Fruit fly (Drosophila melanogaster) whole organism, embryonic: ENCODE measurements around the gene CG15365.
A peak's percentile ranks its signal among the peaks of the same experiment; 100 is the strongest.

Source experiments
- Bteb2 ChIP-seq: fragments of 200-800 bp; sonication (Bioruptor generic); optimal IDR thresholded peaks from 2 replicates; lab custom pipeline; 2016; ENCODE audit warnings: missing biosample characterization, missing genetic modification characterization
- CG10979 ChIP-seq: fragments of 200-800 bp; sonication (Bioruptor generic); optimal IDR thresholded peaks from 2 replicates; lab custom pipeline; 2018; ENCODE audit warnings: missing biosample characterization, mild to moderate bottlenecking, missing genetic modification characterization, moderate library complexity
- CG11696 ChIP-seq: fragments of 200-800 bp; sonication (Bioruptor generic); IDR thresholded peaks from 2 replicates; pipeline ENCODE4 v1.3.6; 2022; ENCODE audit warnings: missing biosample characterization, missing genetic modification characterization
- CG12071 ChIP-seq: fragments of 200-800 bp; sonication (Bioruptor generic); optimal IDR thresholded peaks from 3 replicates; lab custom pipeline; 2018; ENCODE audit warnings: missing biosample characterization, mild to moderate bottlenecking, missing genetic modification characterization
- CG12155 ChIP-seq: fragments of 200-800 bp; sonication (Bioruptor generic); optimal IDR thresholded peaks from 3 replicates; lab custom pipeline; 2016; ENCODE audit warnings: missing biosample characterization, missing genetic modification characterization
- CG13624 ChIP-seq: fragments of 200-800 bp; sonication (Bioruptor generic); optimal IDR thresholded peaks from 2 replicates; lab custom pipeline; 2016; ENCODE audit warnings: missing biosample characterization, missing genetic modification characterization
- CG17328 ChIP-seq: fragments of 200-800 bp; sonication (Bioruptor generic); IDR thresholded peaks from 2 replicates; pipeline ENCODE4 v1.3.6; 2022; ENCODE audit warnings: missing biosample characterization, missing genetic modification characterization
- CG17361 ChIP-seq: fragments of 200-800 bp; sonication (Bioruptor generic); IDR thresholded peaks from 3 replicates; pipeline ENCODE4 v1.3.6; 2022; ENCODE audit warnings: missing biosample characterization, missing genetic modification characterization
- CG18011 ChIP-seq: fragments of 200-800 bp; sonication (Bioruptor generic); optimal IDR thresholded peaks from 2 replicates; lab custom pipeline; 2017; ENCODE audit warnings: missing biosample characterization, missing genetic modification characterization, mild to moderate bottlenecking, moderate library complexity, missing genotype
- CG2120 ChIP-seq: fragments of 200-800 bp; sonication (Bioruptor generic); optimal IDR thresholded peaks from 3 replicates; lab custom pipeline; 2016; ENCODE audit warnings: missing biosample characterization, missing genetic modification characterization
- CG2199 ChIP-seq: fragments of 200-800 bp; sonication (Bioruptor generic); IDR thresholded peaks from 3 replicates; pipeline ENCODE4 v1.3.6; 2022; ENCODE audit warnings: missing biosample characterization, missing genetic modification characterization
- CG7271 ChIP-seq: fragments of 200-800 bp; sonication (Bioruptor generic); optimal IDR thresholded peaks from 2 replicates; lab custom pipeline; 2018; ENCODE audit warnings: missing biosample characterization, mild to moderate bottlenecking, missing genetic modification characterization, moderate library complexity
- CG7839 ChIP-seq: fragments of 200-800 bp; sonication (Bioruptor generic); optimal IDR thresholded peaks from 3 replicates; lab custom pipeline; 2018; ENCODE audit warnings: missing biosample characterization, mild to moderate bottlenecking, missing genetic modification characterization, moderate library complexity
- CG7928 ChIP-seq: fragments of 200-800 bp; sonication (Bioruptor generic); optimal IDR thresholded peaks from 2 replicates; lab custom pipeline; 2017; ENCODE audit warnings: missing biosample characterization, mild to moderate bottlenecking, missing genetic modification characterization
- CG7963 ChIP-seq: fragments of 200-800 bp; sonication (Bioruptor generic); IDR thresholded peaks from 3 replicates; pipeline ENCODE4 v1.3.6; 2022; ENCODE audit warnings: missing biosample characterization, missing genetic modification characterization; ENCODE audit not compliant: partially characterized antibody
- CG8281 ChIP-seq: fragments of 200-800 bp; sonication (Bioruptor generic); optimal IDR thresholded peaks from 2 replicates; lab custom pipeline; 2018; ENCODE audit warnings: missing biosample characterization, mild to moderate bottlenecking, missing genetic modification characterization, moderate library complexity
- CG8290 ChIP-seq, 3 experiments: fragments of 200-800 bp; sonication (Bioruptor generic); optimal IDR thresholded peaks; 2 replicates each; lab custom pipeline; 2016 to 2019; ENCODE audit warnings: missing biosample characterization in 3 of 3, missing genetic modification characterization in 3 of 3, mild to moderate bottlenecking in 2 of 3, moderate library complexity in 1 of 3
- CG9876 ChIP-seq: fragments of 200-800 bp; sonication (Bioruptor generic); optimal IDR thresholded peaks from 2 replicates; lab custom pipeline; 2016; ENCODE audit warnings: missing biosample characterization, missing genetic modification characterization
- CrebB ChIP-seq: fragments of 200-800 bp; sonication (Bioruptor generic); optimal IDR thresholded peaks from 3 replicates; lab custom pipeline; 2018; ENCODE audit warnings: missing biosample characterization, mild to moderate bottlenecking, missing genetic modification characterization
- Drgx ChIP-seq: fragments of 200-800 bp; sonication (Bioruptor generic); IDR thresholded peaks from 2 replicates; pipeline ENCODE4 v1.3.6; 2022; ENCODE audit warnings: missing biosample characterization, missing genetic modification characterization
- Elba2 ChIP-seq: fragments of 200-800 bp; sonication (Bioruptor generic); optimal IDR thresholded peaks from 3 replicates; lab custom pipeline; 2016; ENCODE audit warnings: missing biosample characterization, missing genetic modification characterization
- HmgD ChIP-seq: fragments of 200-800 bp; sonication (Bioruptor generic); optimal IDR thresholded peaks from 3 replicates; lab custom pipeline; 2016; ENCODE audit warnings: missing biosample characterization, missing genetic modification characterization
- Hr3 ChIP-seq: fragments of 200-800 bp; sonication (Bioruptor generic); optimal IDR thresholded peaks from 3 replicates; lab custom pipeline; 2016; ENCODE audit warnings: missing biosample characterization, missing genetic modification characterization
- Hr39 ChIP-seq: fragments of >200 bp; optimal IDR thresholded peaks from 2 replicates; lab custom pipeline; 2017
- MBD-R2 ChIP-seq: fragments of 200-800 bp; sonication (Bioruptor generic); IDR thresholded peaks from 2 replicates; pipeline ENCODE4 v1.3.6; 2022; ENCODE audit warnings: missing biosample characterization, missing genetic modification characterization
- Mrtf ChIP-seq: fragments of 200-800 bp; sonication (Bioruptor generic); IDR thresholded peaks from 3 replicates; pipeline ENCODE4 v1.3.6; 2022; ENCODE audit warnings: missing biosample characterization, missing genetic modification characterization
- NfI ChIP-seq: fragments of 200-800 bp; sonication (Bioruptor generic); optimal IDR thresholded peaks from 3 replicates; lab custom pipeline; 2018; ENCODE audit warnings: missing biosample characterization, mild to moderate bottlenecking, missing genetic modification characterization, moderate library complexity
- Sin3A ChIP-seq: fragments of >200 bp; optimal IDR thresholded peaks from 2 replicates; lab custom pipeline; 2018
- Sox102F ChIP-seq: fragments of 200-800 bp; sonication (Bioruptor generic); optimal IDR thresholded peaks from 2 replicates; lab custom pipeline; 2018; ENCODE audit warnings: missing biosample characterization, mild to moderate bottlenecking, missing genetic modification characterization, moderate library complexity
- bowl ChIP-seq: fragments of 200-800 bp; sonication (Bioruptor generic); IDR thresholded peaks from 2 replicates; pipeline ENCODE4 v1.3.6; 2022; ENCODE audit warnings: missing biosample characterization, missing genetic modification characterization
- bsh ChIP-seq, 2 experiments: fragments of 200-800 bp; sonication (Bioruptor generic); optimal IDR thresholded peaks; 2 replicates each; lab custom pipeline; 2017 to 2018; ENCODE audit warnings: mild to moderate bottlenecking in 2 of 2, missing biosample characterization in 2 of 2, missing genetic modification characterization in 2 of 2, moderate library complexity in 1 of 2
- chm ChIP-seq: fragments of 200-800 bp; sonication (Bioruptor generic); IDR thresholded peaks from 2 replicates; pipeline ENCODE4 v1.3.6; 2022; ENCODE audit warnings: missing biosample characterization, missing genetic modification characterization
- danr ChIP-seq: fragments of 200-800 bp; sonication (Bioruptor generic); IDR thresholded peaks from 2 replicates; pipeline ENCODE4 v1.3.6; 2022; ENCODE audit warnings: missing biosample characterization, missing genetic modification characterization
- dmrt99B ChIP-seq: fragments of 200-800 bp; sonication (Bioruptor generic); optimal IDR thresholded peaks from 2 replicates; lab custom pipeline; 2018; ENCODE audit warnings: missing biosample characterization, mild to moderate bottlenecking, missing genetic modification characterization, moderate library complexity
- en ChIP-seq: fragments of 200-800 bp; sonication (Bioruptor generic); optimal IDR thresholded peaks from 2 replicates; lab custom pipeline; 2016; ENCODE audit warnings: missing biosample characterization, missing genetic modification characterization
- gem ChIP-seq: fragments of 200-800 bp; sonication (Bioruptor generic); optimal IDR thresholded peaks from 2 replicates; lab custom pipeline; 2019; ENCODE audit warnings: missing biosample characterization, mild to moderate bottlenecking, missing genetic modification characterization, moderate library complexity
- hkb ChIP-seq, 2 experiments: fragments of 200-800 bp in 1 of 2; fragments of >200 bp in 1 of 2; sonication (Bioruptor generic) in 1 of 2; IDR thresholded peaks in 1 of 2; optimal IDR thresholded peaks in 1 of 2; 2 replicates each; pipeline versions ENCODE4 v1.3.6 to Lab custom; 2017 to 2022; ENCODE audit warnings: missing biosample characterization in 1 of 2, missing genetic modification characterization in 1 of 2
- inv ChIP-seq: fragments of 200-800 bp; sonication (Bioruptor generic); IDR thresholded peaks from 2 replicates; pipeline ENCODE4 v1.3.6; 2022; ENCODE audit warnings: missing biosample characterization, missing genetic modification characterization; ENCODE audit not compliant: partially characterized antibody
- jing ChIP-seq: fragments of 200-800 bp; sonication (Bioruptor generic); optimal IDR thresholded peaks from 2 replicates; lab custom pipeline; 2018; ENCODE audit warnings: missing biosample characterization, mild to moderate bottlenecking, missing genetic modification characterization
- knrl ChIP-seq: fragments of 200-800 bp; sonication (Bioruptor generic); IDR thresholded peaks from 3 replicates; pipeline ENCODE4 v1.3.6; 2022; ENCODE audit warnings: missing biosample characterization, missing genetic modification characterization; ENCODE audit not compliant: partially characterized antibody
- lov ChIP-seq, 2 experiments: fragments of 200-800 bp in 1 of 2; fragments of >200 bp in 1 of 2; sonication (Bioruptor generic) in 1 of 2; IDR thresholded peaks in 1 of 2; optimal IDR thresholded peaks in 1 of 2; 2 replicates in 1 of 2; 3 replicates in 1 of 2; pipeline versions ENCODE4 v1.3.6 to Lab custom; 2017 to 2022; ENCODE audit warnings: missing biosample characterization in 1 of 2, missing genetic modification characterization in 1 of 2
- mam ChIP-seq: fragments of 200-800 bp; sonication (Bioruptor generic); optimal IDR thresholded peaks from 3 replicates; lab custom pipeline; 2016; ENCODE audit warnings: missing biosample characterization, missing genetic modification characterization
- row ChIP-seq: fragments of 200-800 bp; sonication (Bioruptor generic); IDR thresholded peaks from 3 replicates; pipeline ENCODE4 v1.3.6; 2022; ENCODE audit warnings: missing biosample characterization, missing genetic modification characterization
- sens ChIP-seq: fragments of 200-800 bp; sonication (Bioruptor generic); peaks from one replicate; lab custom pipeline; 2016; ENCODE audit warnings: missing biosample characterization, missing genetic modification characterization
- slou ChIP-seq: fragments of 200-800 bp; sonication (Bioruptor generic); optimal IDR thresholded peaks from 3 replicates; lab custom pipeline; 2016; ENCODE audit warnings: missing biosample characterization, missing genetic modification characterization
- trh ChIP-seq: fragments of 200-800 bp; sonication (Bioruptor generic); optimal IDR thresholded peaks from 2 replicates; lab custom pipeline; 2016; ENCODE audit warnings: missing biosample characterization, missing genetic modification characterization
- ttk ChIP-seq: fragments of 200-800 bp; sonication (Bioruptor generic); IDR thresholded peaks from 2 replicates; pipeline ENCODE4 v2.1.2; 2022; ENCODE audit warnings: missing biosample characterization, missing genetic modification characterization
- vnd ChIP-seq: fragments of 200-800 bp; sonication (Bioruptor generic); IDR thresholded peaks from 3 replicates; pipeline ENCODE4 v1.3.6; 2022; ENCODE audit warnings: missing biosample characterization, missing genetic modification characterization; ENCODE audit not compliant: partially characterized antibody
- yki ChIP-seq: fragments of >200 bp; optimal IDR thresholded peaks from 3 replicates; lab custom pipeline; 2018

CG15365 gene

DNA sequence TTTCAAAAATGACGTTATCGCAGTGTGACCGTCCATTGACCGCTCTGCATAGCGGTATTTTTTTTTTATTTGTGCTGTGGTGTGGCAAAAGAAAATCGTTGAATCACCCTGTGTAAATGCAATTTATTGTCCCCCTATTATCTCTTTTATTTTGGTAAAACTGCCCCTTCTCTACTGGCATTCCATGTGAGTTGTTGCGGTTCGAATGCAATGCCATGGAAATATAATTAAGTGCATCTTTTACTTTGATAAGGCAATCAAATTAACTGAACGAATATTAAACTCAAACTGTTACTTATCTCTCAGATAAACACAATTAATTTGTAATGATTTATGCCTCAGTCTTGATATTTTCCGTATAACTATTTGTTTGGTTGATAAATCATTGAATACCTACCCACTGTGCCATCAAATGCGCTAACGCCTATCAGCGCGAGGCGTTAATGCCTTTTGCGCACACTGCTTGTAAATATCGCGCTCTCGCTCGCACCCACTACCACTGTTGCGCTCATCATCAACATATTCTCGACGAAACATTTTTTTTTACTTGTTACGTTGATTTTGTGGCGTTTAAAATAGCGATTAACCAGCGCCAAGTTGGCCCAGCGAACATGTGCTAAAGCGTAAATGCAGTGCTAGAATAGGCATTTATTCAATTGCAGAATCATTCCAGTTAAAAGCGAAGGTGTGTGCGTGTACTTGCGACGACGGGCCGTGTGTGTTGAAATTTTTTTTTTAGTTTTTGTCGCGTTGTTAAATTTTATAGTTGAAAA is 41.5 kb upstream of the CG15365 start (continued):
- TF ChIP-seq ttk (GFP tag; lab: Robert Waterston, UW) (peak; percentile 22; the same call in 1 of the 2 replicates), CG8281 (no peak), MBD-R2 (peak; percentile 36; the same call in 1 of the 2 replicates), danr (GFP tag; lab: Robert Waterston, UW) (peak; percentile 43; the same call in 1 of the 2 replicates), CG9876 (no peak), sens (peak; percentile 84), lov (optimal IDR thresholded peaks at IDR 0.05; lab: Kevin White, UChicago) (no peak), lov (GFP tag; IDR thresholded peaks at IDR 0.05; lab: Robert Waterston, UW) (no peak), Hr3 (GFP tag; lab: Kevin White, UChicago) (peak; percentile 51), HmgD (GFP tag; lab: Kevin White, UChicago) (peak; percentile 52), CG2120 (GFP tag; lab: Kevin White, UChicago) (peak; percentile 65), CG2199 (GFP tag; lab: Robert Waterston, UW) (no peak), Drgx (peak; percentile 53), CG12071 (peak; percentile 17), CG10979 (tag; lab: Kevin White, UChicago) (peak; percentile 44), yki (lab: Kevin White, UChicago) (no peak), CG11696 (GFP tag; lab: Robert Waterston, UW) (no peak), trh (GFP tag; lab: Kevin White, UChicago) (no peak), CG17361 (GFP tag; lab: Robert Waterston, UW) (peak; percentile 77), bsh (GFP tag; optimal IDR thresholded peaks at IDR 0.05; lab: Kevin White, UChicago) (peak in 1 of 2 experiments; percentile 41), CG13624 (GFP tag; lab: Kevin White, UChicago) (peak; percentile 64), Sin3A (lab: Kevin White, UChicago) (peak; percentile 67), CG7963 (no peak), Elba2 (GFP tag; lab: Kevin White, UChicago) (peak; percentile 11), CG7271 (tag; lab: Kevin White, UChicago) (no peak), CG12155 (GFP tag; lab: Kevin White, UChicago) (peak; percentile 38), hkb (optimal IDR thresholded peaks at IDR 0.05; lab: Kevin White, UChicago) (no peak), hkb (GFP tag; IDR thresholded peaks at IDR 0.05; lab: Robert Waterston, UW) (peak; percentile 45; the same call in 1 of the 2 replicates), gem (tag; lab: Kevin White, UChicago) (peak; percentile 69), Sox102F (no peak), Bteb2 (GFP tag; lab: Kevin White, UChicago) (peak; percentile 26), en (GFP tag; lab: Kevin White, UChicago) (no peak), CG18011 (no peak), Mrtf (GFP tag; lab: Robert Waterston, UW) (no peak), vnd (no peak), dmrt99B (tag; lab: Kevin White, UChicago) (no peak), NfI (GFP tag; lab: Kevin White, UChicago) (peak; percentile 45), jing (GFP tag; lab: Kevin White, UChicago) (peak; percentile 43), bowl (GFP tag; lab: Robert Waterston, UW) (no peak), Hr39 (lab: Kevin White, UChicago) (no peak), slou (GFP tag; lab: Kevin White, UChicago) (no peak), row (peak; percentile 80), CG17328 (GFP tag; lab: Robert Waterston, UW) (no peak), CrebB (tag; lab: Kevin White, UChicago) (no peak), inv (GFP tag; lab: Robert Waterston, UW) (peak; percentile 38; the same call in 1 of the 2 replicates), chm (0 out of 2 replicates have a peak, but pooled peaks have one; percentile 14), CG8290 (GFP tag; optimal IDR thresholded peaks at IDR 0.05; lab: Kevin White, UChicago) (no peak), CG8290 (tag; optimal IDR thresholded peaks at IDR 0.05; lab: Kevin White, UChicago) (peak; percentile 12 to 63), CG7928 (GFP tag; lab: Kevin White, UChicago) (no peak), knrl (0 out of 3 replicates have a peak, but pooled peaks have one; percentile 22), CG7839 (tag; lab: Kevin White, UChicago) (peak; percentile 69), mam (GFP tag; lab: Kevin White, UChicago) (peak; percentile 55)
